Worm (Caenorhabditis elegans): ENCODE measurements around the gene otub-1.

ce11 chrV:15072738-15073137 lies 6.6 kb downstream of the otub-1 start:
- TF ChIP-seq nhr-6 (tag; optimal IDR thresholded peaks at IDR 0.05), result no peak
- TF ChIP-seq Y75B8A.6 (GFP tag; IDR thresholded peaks at IDR 0.05), result no peak
- TF ChIP-seq madf-5 (GFP tag; IDR thresholded peaks at IDR 0.05), result no peak
- TF ChIP-seq ces-1 (GFP tag; optimal IDR thresholded peaks at IDR 0.05), result no peak
- TF ChIP-seq snpc-4 (tag; optimal IDR thresholded peaks at IDR 0.05), result no peak
- no peak for TF ChIP-seq nhr-48 (tag; optimal IDR thresholded peaks at IDR 0.05)
- no peak for TF ChIP-seq pqm-1 (tag; optimal IDR thresholded peaks at IDR 0.05)
- TF ChIP-seq unc-130 (GFP tag; optimal IDR thresholded peaks at IDR 0.05), result no peak
- TF ChIP-seq daf-19 (GFP tag; conservative IDR thresholded peaks at IDR 0.05), result no peak
